Fruit fly (Drosophila melanogaster) Kc167 (cell line): ENCODE results near the gene CG17075.

Source experiments
- Myc ChIP-seq: fragments of >200 bp; optimal IDR thresholded peaks from 2 replicates; lab custom pipeline; 2017; ENCODE audit warnings: missing external identifiers
- Sin3A ChIP-seq: fragments of >200 bp; optimal IDR thresholded peaks from 2 replicates; lab custom pipeline; 2018; ENCODE audit warnings: missing external identifiers
- psq ChIP-seq: fragments of >200 bp; optimal IDR thresholded peaks from 2 replicates; lab custom pipeline; 2017; ENCODE audit warnings: missing external identifiers
- ttk ChIP-seq: sonication (Bioruptor generic); optimal IDR thresholded peaks from 2 replicates; lab custom pipeline; 2017; ENCODE audit warnings: missing external identifiers

dm6 chr2L:247432-247831, 19.9 kb downstream of the CG17075 start:
- TF ChIP-seq ttk (lab: Kevin White, UChicago) (no peak), Sin3A (no peak), Myc (lab: Kevin White, UChicago) (no peak), psq (lab: Kevin White, UChicago) (no peak)
